Fruit fly (Drosophila melanogaster): Measurements from ENCODE around the gene Prosalpha4.

Prosalpha4 gene

DNA sequence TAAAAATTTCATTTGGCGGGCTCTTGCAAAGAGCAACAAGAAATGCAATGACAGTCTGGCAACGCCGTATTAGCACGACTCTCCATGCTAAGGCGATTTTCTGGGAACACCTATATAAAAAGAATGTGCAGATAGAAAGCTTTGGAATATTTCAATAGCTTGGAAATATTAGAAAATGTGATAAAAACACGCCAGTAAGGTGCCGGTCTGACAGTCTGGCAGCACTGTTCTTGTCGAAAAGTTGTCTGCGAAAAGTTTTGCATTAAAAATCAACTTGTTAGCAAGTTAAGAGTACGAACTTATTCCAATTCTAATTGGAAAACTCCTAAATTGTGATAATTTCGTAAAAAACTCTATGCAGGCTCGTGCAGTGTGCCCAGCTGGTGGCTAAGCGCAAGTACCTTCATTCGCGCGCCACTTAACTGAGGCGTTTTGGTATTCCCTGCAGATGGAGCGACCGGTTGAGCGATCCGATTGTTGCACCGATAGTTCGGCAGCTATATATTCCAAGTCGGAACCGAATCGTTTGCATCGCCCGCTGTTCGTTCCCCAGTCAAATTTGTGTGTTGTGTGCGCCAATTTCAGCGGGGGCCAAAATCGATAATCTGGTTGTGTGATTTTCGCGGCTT, 1.9 kb downstream of the Prosalpha4 start, which contains the start of gene eas (continued):
- TF ChIP-seq tup (GFP tag; optimal IDR thresholded peaks at IDR 0.05) (no peak), CG10267 (tag; optimal IDR thresholded peaks at IDR 0.05) (peak; percentile 31), gem (tag; optimal IDR thresholded peaks at IDR 0.05) (no peak), NfI (GFP tag; optimal IDR thresholded peaks at IDR 0.05) (no peak), peb (GFP tag; IDR thresholded peaks at IDR 0.05) (no peak), CG15073 (GFP tag; optimal IDR thresholded peaks at IDR 0.05) (no peak), Deaf1 (tag; optimal IDR thresholded peaks at IDR 0.05) (peak; percentile 65), HLH4C (GFP tag; IDR thresholded peaks at IDR 0.05; ENCODE audit: partially characterized antibody) (peak; percentile 65; the same call in 2 of the 3 replicates), vvl (GFP tag; IDR thresholded peaks at IDR 0.05) (no peak), Neu2 (GFP tag; optimal IDR thresholded peaks at IDR 0.05; ENCODE audit: borderline replicate concordance) (no peak), org-1 (GFP tag; optimal IDR thresholded peaks at IDR 0.05) (no peak), CG13424 (tag; optimal IDR thresholded peaks at IDR 0.05) (no peak), CG14710 (tag; optimal IDR thresholded peaks at IDR 0.05) (peak; percentile 44), br (optimal IDR thresholded peaks at IDR 0.05) (no peak), CG11398 (GFP tag; optimal IDR thresholded peaks at IDR 0.05) (no peak), CG12219 (GFP tag; optimal IDR thresholded peaks at IDR 0.05) (no peak), Pdp1 (GFP tag; optimal IDR thresholded peaks at IDR 0.05) (peak; percentile 3 to 43), sna (GFP tag; IDR thresholded peaks at IDR 0.05; ENCODE audit: partially characterized antibody) (peak; percentile 41; the same call in 1 of the 2 replicates), Antp (GFP tag; optimal IDR thresholded peaks at IDR 0.05) (no peak), CG9876 (GFP tag; optimal IDR thresholded peaks at IDR 0.05) (no peak), CG8944 (GFP tag; optimal IDR thresholded peaks at IDR 0.05) (no peak), sd (tag; optimal IDR thresholded peaks at IDR 0.05) (peak; percentile 10), CG16815 (GFP tag; optimal IDR thresholded peaks at IDR 0.05) (no peak), GATAe (GFP tag; conservative IDR thresholded peaks at IDR 0.05) (no peak), CG1603 (tag; optimal IDR thresholded peaks at IDR 0.05) (peak; percentile 63), mld (GFP tag; IDR thresholded peaks at IDR 0.05; ENCODE audit: partially characterized antibody) (peak; percentile 29; the same call in 1 of the 3 replicates), Dad (GFP tag; optimal IDR thresholded peaks at IDR 0.05) (no peak), Sin3A (optimal IDR thresholded peaks at IDR 0.05) (peak; percentile 92), CG18764 (GFP tag; optimal IDR thresholded peaks at IDR 0.05) (no peak), B-H1 (GFP tag; IDR thresholded peaks at IDR 0.05) (no peak), danr (GFP tag; IDR thresholded peaks at IDR 0.05) (no peak), CG14441 (GFP tag; IDR thresholded peaks at IDR 0.05) (no peak), stwl (tag; optimal IDR thresholded peaks at IDR 0.05) (peak; percentile 60), CG12155 (GFP tag; optimal IDR thresholded peaks at IDR 0.05) (no peak), eyg (GFP tag; optimal IDR thresholded peaks at IDR 0.05) (no peak), Hr51 (GFP tag; optimal IDR thresholded peaks at IDR 0.05) (peak in 1 of 2 experiments; percentile 5), ash1 (GFP tag; optimal IDR thresholded peaks at IDR 0.05) (no peak), mirr (GFP tag; optimal IDR thresholded peaks at IDR 0.05) (no peak), H2.0 (GFP tag; IDR thresholded peaks at IDR 0.05) (no peak), jumu (GFP tag; optimal IDR thresholded peaks at IDR 0.05) (peak; percentile 4), zen (tag; optimal IDR thresholded peaks at IDR 0.05) (no peak), CG1529 (GFP tag; optimal IDR thresholded peaks at IDR 0.05) (no peak), D19B (GFP tag; optimal IDR thresholded peaks at IDR 0.05) (no peak), CG6175 (GFP tag; IDR thresholded peaks at IDR 0.05) (0 out of 3 replicates have a peak, but pooled peaks have one; percentile 36), vfl (GFP tag; optimal IDR thresholded peaks at IDR 0.05) (no peak), her (GFP tag; optimal IDR thresholded peaks at IDR 0.05) (peak; percentile 42), Sry-δ (GFP tag; optimal IDR thresholded peaks at IDR 0.05) (peak; percentile 86), hbn (GFP tag; IDR thresholded peaks at IDR 0.05; ENCODE audit: partially characterized antibody) (peak; percentile 42; the same call in 1 of the 2 replicates), CG33557 (GFP tag; optimal IDR thresholded peaks at IDR 0.05) (no peak), CG34224 (GFP tag; IDR thresholded peaks at IDR 0.05; ENCODE audit: partially characterized antibody) (peak; percentile 70)
